Worm (Caenorhabditis elegans) whole organism, young adult: ENCODE results near the gene F20D6.11.
A peak's percentile ranks its signal among the peaks of the same experiment; 100 is the strongest.

Source experiments
- B0261.1 ChIP-seq: sonication (generic microtip); optimal IDR thresholded peaks from 2 replicates; lab custom pipeline; 2016; ENCODE audit warnings: mild to moderate bottlenecking, missing genetic modification characterization, moderate library complexity, missing compliant biosample characterization
- C06A6.2 ChIP-seq: fragments of 200-800 bp; sonication (Bioruptor generic); conservative IDR thresholded peaks from 2 replicates; pipeline ENCODE4 v1.3.6; 2022; ENCODE audit warnings: missing genetic modification characterization, missing compliant biosample characterization
- C17E4.6 ChIP-seq: fragments of 200-800 bp; sonication (Bioruptor generic); IDR thresholded peaks from 2 replicates; pipeline ENCODE4 v1.3.6; 2022; ENCODE audit warnings: missing genetic modification reagents, missing genetic modification characterization, missing compliant biosample characterization
- D2030.7 ChIP-seq: fragments of 200-800 bp; sonication (Bioruptor generic); IDR thresholded peaks from 2 replicates; pipeline ENCODE4 v1.3.6; 2022; ENCODE audit warnings: missing genetic modification reagents, missing genetic modification characterization, missing compliant biosample characterization
- F22D6.2 ChIP-seq: sonication (generic microtip); optimal IDR thresholded peaks from 2 replicates; lab custom pipeline; 2016; ENCODE audit warnings: mild to moderate bottlenecking, missing genetic modification characterization, missing compliant biosample characterization
- F39B2.1 ChIP-seq: fragments of 200-800 bp; sonication (Bioruptor generic); IDR thresholded peaks from 2 replicates; pipeline ENCODE4 v1.3.6; 2022; ENCODE audit warnings: missing genetic modification reagents, missing genetic modification characterization, missing compliant biosample characterization
- F52B5.7 ChIP-seq: sonication (generic microtip); optimal IDR thresholded peaks from 2 replicates; lab custom pipeline; 2016; ENCODE audit warnings: mild to moderate bottlenecking, missing genetic modification characterization, missing compliant biosample characterization
- F57C9.4 ChIP-seq: sonication (generic microtip); optimal IDR thresholded peaks from 2 replicates; lab custom pipeline; 2017; ENCODE audit warnings: mild to moderate bottlenecking, missing genetic modification characterization, missing compliant biosample characterization
- T07F8.4 ChIP-seq: sonication (generic microtip); optimal IDR thresholded peaks from 2 replicates; lab custom pipeline; 2016; ENCODE audit warnings: mild to moderate bottlenecking, missing genetic modification characterization, moderate library complexity, missing compliant biosample characterization
- aptf-3 ChIP-seq: fragments of 200-800 bp; sonication (Bioruptor generic); IDR thresholded peaks from 2 replicates; pipeline ENCODE4 v1.3.6; 2022; ENCODE audit warnings: missing genetic modification characterization, missing compliant biosample characterization
- bed-1 ChIP-seq: fragments of 200-800 bp; sonication (Bioruptor generic); IDR thresholded peaks from 2 replicates; pipeline ENCODE4 v1.3.6; 2022; ENCODE audit warnings: missing genetic modification reagents, missing genetic modification characterization, missing compliant biosample characterization
- bed-2 ChIP-seq: fragments of 200-800 bp; sonication (Bioruptor generic); IDR thresholded peaks from 2 replicates; pipeline ENCODE4 v1.3.6; 2022; ENCODE audit warnings: missing genetic modification reagents, missing genetic modification characterization, missing compliant biosample characterization
- ceh-27 ChIP-seq: fragments of 200-800 bp; sonication (Bioruptor generic); optimal IDR thresholded peaks from 2 replicates; lab custom pipeline; 2018; ENCODE audit warnings: mild to moderate bottlenecking, missing genetic modification characterization, moderate library complexity, missing compliant biosample characterization
- ceh-79 ChIP-seq: sonication (generic microtip); optimal IDR thresholded peaks from 2 replicates; lab custom pipeline; 2017; ENCODE audit warnings: mild to moderate bottlenecking, missing genetic modification characterization, missing compliant biosample characterization
- dox-1 ChIP-seq: fragments of 200-800 bp; sonication (Bioruptor generic); IDR thresholded peaks from 2 replicates; pipeline ENCODE4 v1.3.6; 2022; ENCODE audit warnings: missing genetic modification reagents, missing genetic modification characterization, missing compliant biosample characterization
- dpff-1 ChIP-seq: sonication (generic microtip); optimal IDR thresholded peaks from 2 replicates; lab custom pipeline; 2017; ENCODE audit warnings: mild to moderate bottlenecking, missing genetic modification characterization, missing compliant biosample characterization
- efl-1 ChIP-seq: fragments of 150-350 bp; optimal IDR thresholded peaks from 2 replicates; lab custom pipeline; 2014; ENCODE audit warnings: missing biosample characterization, missing genetic modification reagents, missing genetic modification characterization
- egrh-3 ChIP-seq: fragments of 200-800 bp; sonication (Bioruptor generic); IDR thresholded peaks from 2 replicates; pipeline ENCODE4 v1.3.6; 2022; ENCODE audit warnings: missing genetic modification reagents, missing genetic modification characterization, missing compliant biosample characterization
- ekl-4 ChIP-seq: fragments of 200-800 bp; sonication (Bioruptor generic); IDR thresholded peaks from 2 replicates; pipeline ENCODE4 v1.3.6; 2022; ENCODE audit warnings: missing genetic modification reagents, missing genetic modification characterization, missing compliant biosample characterization
- ets-4 ChIP-seq: fragments of 200-800 bp; sonication (Bioruptor generic); optimal IDR thresholded peaks from 2 replicates; lab custom pipeline; 2018; ENCODE audit warnings: mild to moderate bottlenecking, missing genetic modification characterization, missing compliant biosample characterization
- gei-17 ChIP-seq: fragments of 200-800 bp; sonication (Bioruptor generic); optimal IDR thresholded peaks from 2 replicates; lab custom pipeline; 2018; ENCODE audit warnings: mild to moderate bottlenecking, missing genetic modification characterization, missing compliant biosample characterization
- him-1 ChIP-seq: sonication (generic microtip); optimal IDR thresholded peaks from 2 replicates; lab custom pipeline; 2016; ENCODE audit warnings: missing genotype, missing genetic modification reagents, missing genetic modification characterization, missing compliant biosample characterization
- hlh-26 ChIP-seq: fragments of 200-800 bp; sonication (Bioruptor generic); conservative IDR thresholded peaks from 2 replicates; pipeline ENCODE4 v1.3.6; 2022; ENCODE audit warnings: missing genetic modification reagents, missing genetic modification characterization, missing compliant biosample characterization
- lin-26 ChIP-seq: fragments of 200-800 bp; sonication (Bioruptor generic); IDR thresholded peaks from 2 replicates; pipeline ENCODE4 v1.3.6; 2022; ENCODE audit warnings: missing genetic modification reagents, missing genetic modification characterization, missing compliant biosample characterization
- lin-54 ChIP-seq: fragments of 200-800 bp; sonication (Bioruptor generic); optimal IDR thresholded peaks from 2 replicates; lab custom pipeline; 2018; ENCODE audit warnings: mild to moderate bottlenecking, missing genetic modification characterization, missing compliant biosample characterization
- lsl-1 ChIP-seq: fragments of 200-800 bp; sonication (Bioruptor generic); optimal IDR thresholded peaks from 2 replicates; lab custom pipeline; 2018; ENCODE audit warnings: mild to moderate bottlenecking, missing genetic modification characterization, moderate library complexity, missing compliant biosample characterization
- madf-10 ChIP-seq: sonication (generic microtip); optimal IDR thresholded peaks from 2 replicates; lab custom pipeline; 2016; ENCODE audit warnings: mild to moderate bottlenecking, missing genetic modification characterization, missing compliant biosample characterization
- madf-3 ChIP-seq: fragments of 200-800 bp; sonication (Bioruptor generic); IDR thresholded peaks from 2 replicates; pipeline ENCODE4 v1.3.6; 2022; ENCODE audit warnings: missing genetic modification reagents, missing genetic modification characterization, missing compliant biosample characterization
- madf-6 ChIP-seq: fragments of 200-800 bp; sonication (Bioruptor generic); IDR thresholded peaks from 2 replicates; pipeline ENCODE4 v1.3.6; 2022; ENCODE audit warnings: missing genetic modification reagents, missing genetic modification characterization, missing compliant biosample characterization
- mcd-1 ChIP-seq: fragments of 200-800 bp; sonication (Bioruptor generic); IDR thresholded peaks from 2 replicates; pipeline ENCODE4 v1.3.6; 2022; ENCODE audit warnings: missing genetic modification reagents, missing genetic modification characterization, missing compliant biosample characterization
- mel-28 ChIP-seq: sonication (generic microtip); optimal IDR thresholded peaks from 2 replicates; lab custom pipeline; 2016; ENCODE audit warnings: borderline replicate concordance, mild to moderate bottlenecking, missing genetic modification characterization, missing compliant biosample characterization
- mxl-1 ChIP-seq: sonication (generic microtip); optimal IDR thresholded peaks from 2 replicates; lab custom pipeline; 2016; ENCODE audit warnings: missing genetic modification characterization, missing compliant biosample characterization
- nhr-80 ChIP-seq: sonication (generic microtip); optimal IDR thresholded peaks from 2 replicates; lab custom pipeline; 2016; ENCODE audit warnings: missing genetic modification characterization, missing compliant biosample characterization
- pha-4 ChIP-seq: fragments of 150-350 bp; sonication (generic microtip); optimal IDR thresholded peaks from 2 replicates; lab custom pipeline; 2014; ENCODE audit warnings: missing biosample characterization, missing genetic modification reagents, missing genetic modification characterization
- snpc-1.1 ChIP-seq: sonication (generic microtip); optimal IDR thresholded peaks from 2 replicates; lab custom pipeline; 2017; ENCODE audit warnings: missing genetic modification characterization, mild to moderate bottlenecking, missing compliant biosample characterization, antibody characterized with exemption, moderate library complexity, missing genotype, missing genetic modification reagents; ENCODE audit not compliant: insufficient read depth
- snpc-3.4 ChIP-seq: sonication (generic microtip); optimal IDR thresholded peaks from 2 replicates; lab custom pipeline; 2017; ENCODE audit warnings: missing genetic modification characterization, mild to moderate bottlenecking, missing compliant biosample characterization, antibody characterized with exemption, moderate library complexity, missing genotype, missing genetic modification reagents
- tbx-9 ChIP-seq: sonication (generic microtip); optimal IDR thresholded peaks from 2 replicates; lab custom pipeline; 2016; ENCODE audit warnings: borderline replicate concordance, missing genetic modification characterization, inconsistent platforms, missing compliant biosample characterization
- tlf-1 ChIP-seq: fragments of 200-800 bp; sonication (Bioruptor generic); optimal IDR thresholded peaks from 2 replicates; lab custom pipeline; 2018; ENCODE audit warnings: mild to moderate bottlenecking, missing genetic modification characterization, missing compliant biosample characterization
- unc-130 ChIP-seq: sonication (generic microtip); optimal IDR thresholded peaks from 2 replicates; lab custom pipeline; 2016; ENCODE audit warnings: missing genetic modification reagents, missing genetic modification characterization, missing compliant biosample characterization
- unc-62 ChIP-seq: fragments of 150-350 bp; optimal IDR thresholded peaks from 2 replicates; lab custom pipeline; 2014; ENCODE audit warnings: missing biosample characterization, missing genetic modification reagents, missing genetic modification characterization
- xnd-1 ChIP-seq: sonication (generic microtip); optimal IDR thresholded peaks from 2 replicates; lab custom pipeline; 2016; ENCODE audit warnings: missing genotype, missing genetic modification reagents, missing genetic modification characterization, missing compliant biosample characterization
- zim-3 ChIP-seq: sonication (generic microtip); optimal IDR thresholded peaks from 2 replicates; lab custom pipeline; 2017; ENCODE audit warnings: mild to moderate bottlenecking, missing genetic modification characterization, moderate library complexity, missing compliant biosample characterization
- ztf-28 ChIP-seq: fragments of 200-800 bp; sonication (Bioruptor generic); IDR thresholded peaks from 2 replicates; pipeline ENCODE4 v1.3.6; 2022; ENCODE audit warnings: missing genetic modification reagents, missing genetic modification characterization, missing compliant biosample characterization
- ztf-6 ChIP-seq: fragments of 200-800 bp; sonication (Bioruptor generic); IDR thresholded peaks from 2 replicates; pipeline ENCODE4 v1.3.6; 2022; ENCODE audit warnings: missing genetic modification reagents, missing genetic modification characterization, missing compliant biosample characterization

The F20D6.11 gene

DNA sequence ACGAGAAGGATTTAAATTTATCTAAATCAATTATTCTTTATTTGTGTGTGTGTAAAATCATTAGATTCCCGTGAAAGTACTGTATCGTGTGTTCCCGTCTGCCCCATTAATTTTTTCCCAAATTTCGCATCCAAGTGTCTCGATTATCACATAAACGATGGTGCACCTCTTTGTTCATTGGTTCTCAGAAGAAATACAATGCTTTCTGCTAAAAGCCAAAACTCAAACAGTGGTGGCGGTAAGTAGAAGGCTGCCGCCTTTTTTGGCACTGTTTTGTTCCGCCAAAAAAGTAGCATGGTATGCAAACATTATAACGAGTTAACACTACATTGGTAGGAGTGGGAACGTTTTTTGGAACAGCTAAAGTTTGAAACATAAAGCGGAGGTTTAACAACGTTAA lies 24.5 kb upstream of the F20D6.11 start (continued):
- TF ChIP-seq aptf-3 (GFP tag; lab: Robert Waterston, UW) (no peak), nhr-80 (tag; lab: Kevin White, UChicago) (no peak), C06A6.2 (GFP tag; lab: Robert Waterston, UW) (no peak), unc-62 (no peak), madf-3 (GFP tag; lab: Robert Waterston, UW) (no peak), lin-26 (GFP tag; lab: Robert Waterston, UW) (peak; percentile 64; the same call in 1 of the 2 replicates), ceh-27 (GFP tag; lab: Kevin White, UChicago) (no peak), lsl-1 (GFP tag; lab: Kevin White, UChicago) (peak; percentile 10), dpff-1 (tag; lab: Kevin White, UChicago) (no peak), bed-1 (GFP tag; lab: Robert Waterston, UW) (no peak), gei-17 (GFP tag; lab: Kevin White, UChicago) (no peak), ets-4 (GFP tag; lab: Kevin White, UChicago) (no peak), ekl-4 (GFP tag; lab: Robert Waterston, UW) (0 out of 2 replicates have a peak, but pooled peaks have one; percentile 33), F52B5.7 (tag; lab: Kevin White, UChicago) (no peak), F57C9.4 (tag; lab: Kevin White, UChicago) (no peak), tlf-1 (GFP tag; lab: Kevin White, UChicago) (no peak), D2030.7 (GFP tag; lab: Robert Waterston, UW) (peak; percentile 28; the same call in 1 of the 2 replicates), B0261.1 (tag; lab: Kevin White, UChicago) (no peak), mcd-1 (GFP tag; lab: Robert Waterston, UW) (no peak), ztf-6 (GFP tag; lab: Robert Waterston, UW) (no peak), lin-54 (GFP tag; lab: Kevin White, UChicago) (no peak), mxl-1 (no peak), ceh-79 (tag; lab: Kevin White, UChicago) (peak; percentile 28), C17E4.6 (GFP tag; lab: Robert Waterston, UW) (no peak), F22D6.2 (no peak), zim-3 (tag; lab: Kevin White, UChicago) (no peak), madf-10 (tag; lab: Kevin White, UChicago) (no peak), egrh-3 (no peak), tbx-9 (tag; lab: Kevin White, UChicago) (no peak), hlh-26 (GFP tag; lab: Robert Waterston, UW) (no peak), unc-130 (GFP tag; lab: Kevin White, UChicago) (peak; percentile 17), T07F8.4 (no peak), snpc-1.1 (tag; lab: Kevin White, UChicago) (no peak), mel-28 (no peak), efl-1 (GFP tag; lab: Kevin White, UChicago) (no peak), F39B2.1 (GFP tag; lab: Robert Waterston, UW) (no peak), madf-6 (GFP tag; lab: Robert Waterston, UW) (peak; percentile 36; the same call in 1 of the 2 replicates), pha-4 (tag; lab: Kevin White, UChicago) (no peak), him-1 (tag; lab: Kevin White, UChicago) (peak; percentile 36), ztf-28 (no peak), snpc-3.4 (no peak), bed-2 (GFP tag; lab: Robert Waterston, UW) (no peak), dox-1 (GFP tag; lab: Robert Waterston, UW) (no peak), xnd-1 (no peak)
